Worm (Caenorhabditis elegans) whole organism, mixed stage, embryonic: ENCODE results near the gene T28D9.1.

Experiments
- lin-13 ChIP-seq: fragments of 150-350 bp; optimal IDR thresholded peaks from 2 replicates; lab custom pipeline; 2014; ENCODE audit warnings: missing biosample characterization, missing genetic modification characterization
- lsy-2 ChIP-seq: fragments of 150-350 bp; optimal IDR thresholded peaks from 2 replicates; lab custom pipeline; 2014; ENCODE audit warnings: missing biosample characterization, missing genetic modification characterization
- mab-5 ChIP-seq: fragments of 150-350 bp; optimal IDR thresholded peaks from 2 replicates; lab custom pipeline; 2014; ENCODE audit warnings: missing biosample characterization, missing genetic modification characterization
- nhr-12 ChIP-seq: fragments of 150-350 bp; optimal IDR thresholded peaks from 2 replicates; lab custom pipeline; 2014; ENCODE audit warnings: missing biosample characterization, missing genetic modification characterization
- unc-62 ChIP-seq: fragments of 150-350 bp; optimal IDR thresholded peaks from 2 replicates; lab custom pipeline; 2014; ENCODE audit warnings: missing biosample characterization, missing genetic modification reagents, missing genetic modification characterization

- TF ChIP-seq lsy-2 (tag; lab: Kevin White, UChicago) (no peak), mab-5 (tag; lab: Kevin White, UChicago) (no peak), lin-13 (no peak), unc-62 (GFP tag; lab: Kevin White, UChicago) (no peak), nhr-12 (tag; lab: Kevin White, UChicago) (no peak)
These were observed 42.5 kb upstream of the T28D9.1 start, which contains the start of gene nhr-22 for ce11 chrII:6449656-6450055.
